Worm (Caenorhabditis elegans) whole organism, L4 larva: Measurements from ENCODE around the gene T08D10.5.

ENCODE experiments used
- Y105C5A.15 ChIP-seq: fragments of 200-800 bp; sonication (Bioruptor generic); IDR thresholded peaks from 2 replicates; pipeline ENCODE4 v1.3.6; 2022; ENCODE audit warnings: missing genetic modification characterization, missing compliant biosample characterization
- ZK546.5 ChIP-seq, 2 experiments: sonication (generic microtip); optimal IDR thresholded peaks; 2 replicates each; lab custom pipeline; 2017; ENCODE audit warnings: missing biosample characterization in 2 of 2, missing genetic modification characterization in 2 of 2
- daf-12 ChIP-seq: fragments of 150-350 bp; optimal IDR thresholded peaks from 2 replicates; lab custom pipeline; 2014; ENCODE audit warnings: missing biosample characterization, missing genetic modification reagents, missing genetic modification characterization
- fos-1 ChIP-seq: fragments of 150-350 bp; optimal IDR thresholded peaks from 2 replicates; lab custom pipeline; 2014; ENCODE audit warnings: missing biosample characterization, missing genetic modification characterization
- lim-7 ChIP-seq: fragments of 200-800 bp; sonication (Bioruptor generic); IDR thresholded peaks from 2 replicates; pipeline ENCODE4 v1.3.6; 2022; ENCODE audit warnings: missing genetic modification characterization, missing compliant biosample characterization
- lin-15B ChIP-seq: fragments of 150-350 bp; sonication (generic microtip); optimal IDR thresholded peaks from 3 replicates; lab custom pipeline; 2014; ENCODE audit warnings: missing biosample characterization, missing genetic modification characterization
- mes-2 ChIP-seq: sonication (generic microtip); optimal IDR thresholded peaks from 2 replicates; lab custom pipeline; 2016; ENCODE audit warnings: missing genotype, mild to moderate bottlenecking, missing genetic modification characterization, missing compliant biosample characterization; ENCODE audit not compliant: poor library complexity, severe bottlenecking
- nhr-10 ChIP-seq: fragments of 150-350 bp; optimal IDR thresholded peaks from 2 replicates; lab custom pipeline; 2014; ENCODE audit warnings: missing biosample characterization, missing genetic modification characterization
- nhr-42 ChIP-seq: fragments of 200-800 bp; sonication (Bioruptor generic); IDR thresholded peaks from 2 replicates; pipeline ENCODE4 v1.3.6; 2022; ENCODE audit warnings: missing genetic modification characterization, missing compliant biosample characterization
- sdz-12 ChIP-seq: fragments of 200-800 bp; sonication (Bioruptor generic); optimal IDR thresholded peaks from 2 replicates; lab custom pipeline; 2018; ENCODE audit warnings: mild to moderate bottlenecking, missing genetic modification characterization, missing compliant biosample characterization
- snpc-4 ChIP-seq: fragments of 150-350 bp; optimal IDR thresholded peaks from 2 replicates; lab custom pipeline; 2014; ENCODE audit warnings: missing biosample characterization, missing genetic modification characterization
- vab-7 ChIP-seq: fragments of 200-800 bp; sonication (Bioruptor generic); IDR thresholded peaks from 2 replicates; pipeline ENCODE4 v1.3.6; 2022; ENCODE audit warnings: missing genetic modification reagents, missing genetic modification characterization, missing compliant biosample characterization
- ztf-7 ChIP-seq: fragments of 150-350 bp; optimal IDR thresholded peaks from 2 replicates; lab custom pipeline; 2014; ENCODE audit warnings: missing biosample characterization, missing genetic modification characterization

ce11 chrX:11913824-11914223 is 43.5 kb upstream of the T08D10.5 start, which contains the start of gene Y62H9A.12:
- TF ChIP-seq lin-15B (tag; lab: Kevin White, UChicago) (no peak), Y105C5A.15 (GFP tag; lab: Robert Waterston, UW) (no peak), vab-7 (GFP tag; lab: Robert Waterston, UW) (no peak), ztf-7 (tag; lab: Kevin White, UChicago) (no peak), fos-1 (no peak), lim-7 (GFP tag; lab: Robert Waterston, UW) (no peak), mes-2 (tag; lab: Kevin White, UChicago) (no peak), nhr-10 (no peak), daf-12 (no peak), nhr-42 (GFP tag; lab: Robert Waterston, UW) (no peak), snpc-4 (tag; lab: Kevin White, UChicago) (no peak), ZK546.5 (tag; optimal IDR thresholded peaks at IDR 0.05; lab: Kevin White, UChicago) (no peak), sdz-12 (no peak)
